Worm (Caenorhabditis elegans) whole organism, young adult: Measurements from ENCODE around the gene slc-36.5.

Source experiments
- F10E7.11 ChIP-seq: sonication (generic microtip); optimal IDR thresholded peaks from 2 replicates; lab custom pipeline; 2017; ENCODE audit warnings: mild to moderate bottlenecking, missing genetic modification characterization, moderate library complexity, missing compliant biosample characterization
- F33H1.4 ChIP-seq: fragments of 200-800 bp; sonication (Bioruptor generic); IDR thresholded peaks from 2 replicates; pipeline ENCODE4 v1.3.6; 2022; ENCODE audit warnings: missing genetic modification reagents, missing genetic modification characterization, missing compliant biosample characterization
- ZK185.1 ChIP-seq: sonication (generic microtip); optimal IDR thresholded peaks from 2 replicates; lab custom pipeline; 2016; ENCODE audit warnings: mild to moderate bottlenecking, missing genetic modification characterization, missing compliant biosample characterization; ENCODE audit not compliant: poor library complexity, severe bottlenecking
- attf-5 ChIP-seq: fragments of 200-800 bp; sonication (Bioruptor generic); optimal IDR thresholded peaks from 2 replicates; lab custom pipeline; 2018; ENCODE audit warnings: mild to moderate bottlenecking, missing genetic modification characterization, missing compliant biosample characterization
- die-1 ChIP-seq: sonication (generic microtip); optimal IDR thresholded peaks from 2 replicates; lab custom pipeline; 2016; ENCODE audit warnings: missing genotype, mild to moderate bottlenecking, missing genetic modification characterization, missing compliant biosample characterization
- hmg-1.2 ChIP-seq: fragments of 200-800 bp; sonication (Bioruptor generic); IDR thresholded peaks from 2 replicates; pipeline ENCODE4 v1.3.6; 2022; ENCODE audit warnings: missing genetic modification reagents, missing genetic modification characterization, missing compliant biosample characterization
- hsf-1 ChIP-seq: fragments of 200-800 bp; sonication (Bioruptor generic); IDR thresholded peaks from 2 replicates; pipeline ENCODE4 v1.3.6; 2022; ENCODE audit warnings: missing genetic modification reagents, missing genetic modification characterization, missing compliant biosample characterization
- mxl-1 ChIP-seq: sonication (generic microtip); optimal IDR thresholded peaks from 2 replicates; lab custom pipeline; 2016; ENCODE audit warnings: missing genetic modification characterization, missing compliant biosample characterization
- nhr-90 ChIP-seq: sonication (generic microtip); optimal IDR thresholded peaks from 2 replicates; lab custom pipeline; 2016; ENCODE audit warnings: missing genotype, mild to moderate bottlenecking, missing genetic modification characterization, missing compliant biosample characterization
- sptf-2 ChIP-seq: fragments of 200-800 bp; sonication (Bioruptor generic); optimal IDR thresholded peaks from 2 replicates; lab custom pipeline; 2018; ENCODE audit warnings: mild to moderate bottlenecking, missing genetic modification characterization, missing compliant biosample characterization
- unc-130 ChIP-seq: sonication (generic microtip); optimal IDR thresholded peaks from 2 replicates; lab custom pipeline; 2016; ENCODE audit warnings: missing genetic modification reagents, missing genetic modification characterization, missing compliant biosample characterization
- unc-62 ChIP-seq: fragments of 150-350 bp; optimal IDR thresholded peaks from 2 replicates; lab custom pipeline; 2014; ENCODE audit warnings: missing biosample characterization, missing genetic modification reagents, missing genetic modification characterization
- ztf-18 ChIP-seq: sonication (generic microtip); optimal IDR thresholded peaks from 2 replicates; lab custom pipeline; 2016; ENCODE audit warnings: missing genotype, mild to moderate bottlenecking, missing genetic modification characterization, missing compliant biosample characterization

ce11 chrII:6847917-6848379 is 28.9 kb downstream of the slc-36.5 start, which contains the start of gene tbc-6:
- TF ChIP-seq F33H1.4 (no peak), die-1 (tag; lab: Kevin White, UChicago) (no peak), unc-62 (GFP tag; lab: Kevin White, UChicago) (no peak), F10E7.11 (tag; lab: Kevin White, UChicago) (no peak), nhr-90 (no peak), hmg-1.2 (GFP tag; lab: Robert Waterston, UW) (peak; percentile 31; the same call in 1 of the 2 replicates), ZK185.1 (tag; lab: Kevin White, UChicago) (no peak), ztf-18 (tag; lab: Kevin White, UChicago) (no peak), attf-5 (GFP tag; lab: Kevin White, UChicago) (peak; percentile 4), mxl-1 (no peak), unc-130 (GFP tag; lab: Kevin White, UChicago) (no peak), hsf-1 (GFP tag; lab: Robert Waterston, UW) (no peak), sptf-2 (GFP tag; lab: Kevin White, UChicago) (no peak)
